Fruit fly (Drosophila melanogaster) whole organism, wandering third instar larva: ENCODE measurements around the gene SCCRO4.

Experiments used
- GATAd ChIP-seq: sonication (Bioruptor generic); optimal IDR thresholded peaks from 2 replicates; lab custom pipeline; 2016; ENCODE audit warnings: missing biosample characterization, missing genetic modification characterization
- Jra ChIP-seq: sonication (Bioruptor generic); optimal IDR thresholded peaks from 2 replicates; lab custom pipeline; 2016; ENCODE audit warnings: missing biosample characterization, missing genetic modification characterization
- br ChIP-seq: fragments of 200-800 bp; sonication (Bioruptor generic); optimal IDR thresholded peaks from 2 replicates; lab custom pipeline; 2016; ENCODE audit warnings: missing biosample characterization, missing genetic modification characterization
- fru ChIP-seq: fragments of 200-800 bp; sonication (Bioruptor generic); optimal IDR thresholded peaks from 3 replicates; lab custom pipeline; 2016; ENCODE audit warnings: missing biosample characterization, mild to moderate bottlenecking, missing genetic modification characterization
- h ChIP-seq: fragments of 200-800 bp; sonication (Bioruptor generic); optimal IDR thresholded peaks from 3 replicates; lab custom pipeline; 2016; ENCODE audit warnings: missing biosample characterization, mild to moderate bottlenecking, missing genetic modification characterization
- lola ChIP-seq: fragments of >200 bp; optimal IDR thresholded peaks from 2 replicates; lab custom pipeline; 2017; ENCODE audit warnings: missing biosample characterization, missing genetic modification characterization
- pan ChIP-seq: fragments of >200 bp; optimal IDR thresholded peaks from 2 replicates; lab custom pipeline; 2017
- psq ChIP-seq: fragments of 200-800 bp; sonication (Bioruptor generic); optimal IDR thresholded peaks from 3 replicates; lab custom pipeline; 2017; ENCODE audit warnings: missing biosample characterization, mild to moderate bottlenecking, missing genetic modification characterization, moderate library complexity

DNA sequence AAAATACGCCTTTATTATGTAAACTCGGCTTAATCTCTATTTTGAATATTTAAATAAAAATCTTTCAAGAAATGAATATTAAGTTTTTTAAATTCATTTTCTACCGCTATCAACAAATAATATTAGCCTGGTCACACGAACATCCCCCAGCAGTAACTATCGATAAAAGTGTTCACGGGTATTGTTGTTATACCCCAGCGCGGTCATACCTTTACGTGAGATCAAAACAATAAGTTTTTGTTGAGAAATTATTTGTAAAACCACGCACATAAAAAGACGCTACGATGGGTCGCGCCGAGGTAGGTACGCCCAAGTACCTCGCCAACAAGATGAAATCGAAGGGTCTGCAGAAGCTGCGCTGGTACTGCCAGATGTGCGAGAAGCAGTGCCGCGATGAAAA lies 57.4 kb downstream of the SCCRO4 start, which contains the start of gene kin17:
- no peak for TF ChIP-seq h (GFP tag; lab: Kevin White, UChicago)
- no peak for TF ChIP-seq fru
- no peak for TF ChIP-seq Jra (GFP tag; lab: Kevin White, UChicago)
- no peak for TF ChIP-seq lola (GFP tag; lab: Kevin White, UChicago)
- TF ChIP-seq GATAd (GFP tag; lab: Kevin White, UChicago) = no peak
- TF ChIP-seq br (GFP tag; lab: Kevin White, UChicago) = no peak
- no peak for TF ChIP-seq psq (GFP tag; lab: Kevin White, UChicago)
- TF ChIP-seq pan = no peak
